Fruit fly (Drosophila melanogaster): Measurements from ENCODE around the gene MnM.
A peak's percentile ranks its signal among the peaks of the same experiment; 100 is the strongest.

Gene MnM

dm6 chr3L:3192912-3193311, 14.5 kb upstream of the MnM start, which contains the start of gene Hsp83:
Gene Hsp83, plus strand, starts transcription at chr3L:3192969.
- TF ChIP-seq Dfd (GFP tag; optimal IDR thresholded peaks at IDR 0.05) (no peak), sv (GFP tag; optimal IDR thresholded peaks at IDR 0.05) (peak; percentile 85), psq (GFP tag; optimal IDR thresholded peaks at IDR 0.05) (peak; percentile 80), Hnf4 (GFP tag; optimal IDR thresholded peaks at IDR 0.05) (peak; percentile 92), dmrt93B (GFP tag; optimal IDR thresholded peaks at IDR 0.05) (peak; percentile 90), CG32264 (GFP tag; optimal IDR thresholded peaks at IDR 0.05) (peak; percentile 86), GATAd (GFP tag; optimal IDR thresholded peaks at IDR 0.05) (no peak), dl (GFP tag; optimal IDR thresholded peaks at IDR 0.05; ENCODE audit: insufficient read depth in 1 of 2, partially characterized antibody in 2 of 2) (no peak), Vsx2 (GFP tag; optimal IDR thresholded peaks at IDR 0.05; ENCODE audit: partially characterized antibody) (no peak), Rel (GFP tag; optimal IDR thresholded peaks at IDR 0.05) (peak; percentile 81), Rel (tag; optimal IDR thresholded peaks at IDR 0.05) (peak; percentile 88), dsf (GFP tag; optimal IDR thresholded peaks at IDR 0.05; ENCODE audit: borderline replicate concordance) (peak; percentile 78), Dif (GFP tag; optimal IDR thresholded peaks at IDR 0.05; ENCODE audit: partially characterized antibody) (peak; percentile 27), lola (GFP tag; optimal IDR thresholded peaks at IDR 0.05) (no peak), brk (GFP tag; optimal IDR thresholded peaks at IDR 0.05) (peak; percentile 90), fru (GFP tag; optimal IDR thresholded peaks at IDR 0.05) (peak; percentile 95), Myc (optimal IDR thresholded peaks at IDR 0.05) (no peak), CrebA (GFP tag; optimal IDR thresholded peaks at IDR 0.05; ENCODE audit: borderline replicate concordance) (no peak), br (GFP tag; optimal IDR thresholded peaks at IDR 0.05) (peak; percentile 98), Jra (GFP tag; optimal IDR thresholded peaks at IDR 0.05) (peak; percentile 68), Hr78 (GFP tag; optimal IDR thresholded peaks at IDR 0.05) (no peak), N (GFP tag; optimal IDR thresholded peaks at IDR 0.05) (no peak), usp (GFP tag; optimal IDR thresholded peaks at IDR 0.05) (no peak), h (GFP tag; optimal IDR thresholded peaks at IDR 0.05) (peak; percentile 96), woc (GFP tag; optimal IDR thresholded peaks at IDR 0.05) (peak; percentile 65), Abd-B (GFP tag; optimal IDR thresholded peaks at IDR 0.05) (no peak), ey (GFP tag; optimal IDR thresholded peaks at IDR 0.05) (peak; percentile 80), OdsH (GFP tag; optimal IDR thresholded peaks at IDR 0.05) (peak; percentile 94), jim (GFP tag; optimal IDR thresholded peaks at IDR 0.05) (no peak), Hr83 (GFP tag; optimal IDR thresholded peaks at IDR 0.05; ENCODE audit: poor library complexity, severe bottlenecking) (peak; percentile 99), rgr (GFP tag; optimal IDR thresholded peaks at IDR 0.05) (peak; percentile 98), Mio (GFP tag; optimal IDR thresholded peaks at IDR 0.05) (peak; percentile 57), sage (GFP tag; optimal IDR thresholded peaks at IDR 0.05) (peak; percentile 95), Sp1 (GFP tag; optimal IDR thresholded peaks at IDR 0.05) (peak; percentile 98), CG9705 (GFP tag; optimal IDR thresholded peaks at IDR 0.05) (peak; percentile 94), foxo (GFP tag; optimal IDR thresholded peaks at IDR 0.05) (peak; percentile 87 to 93), HLH106 (tag; optimal IDR thresholded peaks at IDR 0.05) (peak; percentile 87), tai (GFP tag; optimal IDR thresholded peaks at IDR 0.05) (no peak), pan (optimal IDR thresholded peaks at IDR 0.05) (no peak)

- TF ChIP-seq Jra (GFP tag; optimal IDR thresholded peaks at IDR 0.05) (peak; percentile 8), Hr83 (GFP tag; optimal IDR thresholded peaks at IDR 0.05; ENCODE audit: poor library complexity, severe bottlenecking) (peak; percentile 76), Hnf4 (GFP tag; optimal IDR thresholded peaks at IDR 0.05) (no peak)
These were observed 14.0 kb upstream of the MnM start, which contains the start of gene CG14965 for dm6 chr3L:3192333-3192894. Gene CG14965, minus strand, starts transcription at chr3L:3192491.

- no peak for TF ChIP-seq sv (GFP tag; optimal IDR thresholded peaks at IDR 0.05)
- no peak for TF ChIP-seq br (GFP tag; optimal IDR thresholded peaks at IDR 0.05)
- TF ChIP-seq jim (GFP tag; optimal IDR thresholded peaks at IDR 0.05), result no peak
- TF ChIP-seq sage (GFP tag; optimal IDR thresholded peaks at IDR 0.05), result no peak
- TF ChIP-seq Myc (optimal IDR thresholded peaks at IDR 0.05), result no peak
- TF ChIP-seq Rel (GFP tag; optimal IDR thresholded peaks at IDR 0.05), result no peak
- TF ChIP-seq Rel (tag; optimal IDR thresholded peaks at IDR 0.05), result no peak
- no peak for TF ChIP-seq OdsH (GFP tag; optimal IDR thresholded peaks at IDR 0.05)
- TF ChIP-seq GATAd (GFP tag; optimal IDR thresholded peaks at IDR 0.05), result no peak
- TF ChIP-seq dsf (GFP tag; optimal IDR thresholded peaks at IDR 0.05; ENCODE audit: borderline replicate concordance), result no peak
- no peak for TF ChIP-seq usp (GFP tag; optimal IDR thresholded peaks at IDR 0.05)
- no peak for TF ChIP-seq CG32264 (GFP tag; optimal IDR thresholded peaks at IDR 0.05)
- TF ChIP-seq Abd-B (GFP tag; optimal IDR thresholded peaks at IDR 0.05), result no peak
- no peak for TF ChIP-seq Vsx2 (GFP tag; optimal IDR thresholded peaks at IDR 0.05; ENCODE audit: partially characterized antibody)
- no peak for TF ChIP-seq tai (GFP tag; optimal IDR thresholded peaks at IDR 0.05)
- TF ChIP-seq foxo (GFP tag; optimal IDR thresholded peaks at IDR 0.05), result no peak
- TF ChIP-seq brk (GFP tag; optimal IDR thresholded peaks at IDR 0.05), result no peak
- TF ChIP-seq CrebA (GFP tag; optimal IDR thresholded peaks at IDR 0.05; ENCODE audit: borderline replicate concordance), result no peak
- TF ChIP-seq Jra (GFP tag; optimal IDR thresholded peaks at IDR 0.05), result no peak
- no peak for TF ChIP-seq ey (GFP tag; optimal IDR thresholded peaks at IDR 0.05)
- no peak for TF ChIP-seq Hr78 (GFP tag; optimal IDR thresholded peaks at IDR 0.05)
These were observed 11.3 kb upstream of the MnM start, which contains the start of the genes CG42525 and CG14958 for dm6 chr3L:3189647-3190046. Gene CG42525, minus strand, starts transcription at chr3L:3189747. Gene CG14958, plus strand, starts transcription at chr3L:3189978.
